Worm (Caenorhabditis elegans): ENCODE measurements around the gene str-106.

str-106 gene

DNA sequence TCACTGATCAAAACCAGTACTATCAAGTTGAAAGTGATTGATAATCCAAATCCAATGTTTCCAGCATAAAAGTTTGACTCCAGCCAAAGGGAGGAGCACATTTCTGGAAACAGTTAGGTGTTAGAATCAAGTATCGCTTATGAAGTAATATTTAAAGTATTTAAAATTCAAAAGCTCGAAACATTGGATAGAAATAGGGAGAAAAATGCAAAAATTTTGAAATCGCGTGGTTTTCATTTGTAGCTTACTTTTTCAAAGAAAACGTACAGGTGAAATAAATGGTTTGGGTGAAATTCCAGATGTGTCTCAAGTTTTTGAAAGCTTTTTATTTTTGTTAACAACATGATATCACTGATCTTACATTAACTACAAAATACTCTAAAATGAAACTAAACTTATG, 11.4 kb upstream of the str-106 start, which contains the start of gene str-111:
str-111 (minus strand) TSS at position 101 of the 400 bp plus-strand sequence.
- TF ChIP-seq T22C8.4 (GFP tag; IDR thresholded peaks at IDR 0.05), result no peak
- no peak for TF ChIP-seq med-1 (GFP tag; optimal IDR thresholded peaks at IDR 0.05; ENCODE audit: insufficient read depth)
- no peak for TF ChIP-seq ztf-23 (GFP tag; IDR thresholded peaks at IDR 0.05)
- no peak for TF ChIP-seq klf-2 (GFP tag; conservative IDR thresholded peaks at IDR 0.05)
- no peak for TF ChIP-seq tab-1 (GFP tag; IDR thresholded peaks at IDR 0.05)

DNA sequence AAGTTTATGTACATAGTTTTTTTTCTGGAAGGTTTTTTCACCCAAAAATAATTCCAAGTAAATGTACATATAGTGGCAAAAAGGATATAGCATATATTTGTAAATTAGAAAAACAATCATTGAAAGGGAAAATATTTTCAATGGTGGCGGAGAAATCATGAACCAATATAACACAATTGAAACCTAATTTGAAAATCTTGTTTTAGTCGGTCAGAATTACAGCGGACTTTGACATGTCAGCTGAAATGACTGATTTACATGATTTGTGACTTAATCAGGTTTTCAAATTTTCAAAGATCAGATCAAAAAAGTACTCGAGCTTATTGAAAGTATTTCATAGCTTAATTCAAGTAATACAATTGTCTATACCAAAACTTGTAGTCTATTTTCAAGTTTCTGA, 8.7 kb upstream of the str-106 start, which contains the start of gene K05D4.9:
K05D4.9 (minus strand) TSS at position 101 of the 400 bp plus-strand sequence.
- TF ChIP-seq ref-1 (GFP tag; conservative IDR thresholded peaks at IDR 0.05) (no peak), med-1 (GFP tag; optimal IDR thresholded peaks at IDR 0.05; ENCODE audit: insufficient read depth) (no peak), cog-1 (tag; optimal IDR thresholded peaks at IDR 0.05) (no peak), ztf-23 (GFP tag; IDR thresholded peaks at IDR 0.05) (no peak), klf-2 (GFP tag; conservative IDR thresholded peaks at IDR 0.05) (no peak), ztf-29 (GFP tag; IDR thresholded peaks at IDR 0.05) (no peak), tab-1 (GFP tag; IDR thresholded peaks at IDR 0.05) (no peak), T22C8.4 (GFP tag; IDR thresholded peaks at IDR 0.05) (no peak), flt-1 (GFP tag; IDR thresholded peaks at IDR 0.05) (no peak)

DNA sequence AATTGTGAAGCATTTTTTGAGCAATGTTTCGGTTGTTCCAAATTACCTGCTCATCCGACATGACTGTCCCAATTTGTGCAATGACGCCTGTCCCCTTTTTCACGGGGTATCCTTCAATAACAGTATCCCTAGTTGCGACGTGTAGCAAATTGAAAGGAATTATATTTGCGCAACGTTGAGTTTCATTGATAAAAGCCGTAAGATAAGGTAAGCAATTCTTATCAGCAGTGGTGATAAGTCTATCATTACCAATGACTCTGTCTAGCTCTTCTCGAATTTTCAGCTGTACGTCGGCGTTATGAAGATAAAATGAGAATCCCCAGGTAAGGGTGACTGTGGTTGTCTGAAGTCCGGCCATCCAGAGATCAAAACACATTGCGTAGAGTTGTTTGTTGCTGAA, 6.3 kb upstream of the str-106 start:
- TF ChIP-seq ref-1 (GFP tag; conservative IDR thresholded peaks at IDR 0.05), result no peak
- no peak for TF ChIP-seq klf-2 (GFP tag; conservative IDR thresholded peaks at IDR 0.05)
- TF ChIP-seq med-1 (GFP tag; optimal IDR thresholded peaks at IDR 0.05; ENCODE audit: insufficient read depth), result no peak
- TF ChIP-seq cog-1 (tag; optimal IDR thresholded peaks at IDR 0.05), result no peak
- no peak for TF ChIP-seq flt-1 (GFP tag; IDR thresholded peaks at IDR 0.05)

DNA sequence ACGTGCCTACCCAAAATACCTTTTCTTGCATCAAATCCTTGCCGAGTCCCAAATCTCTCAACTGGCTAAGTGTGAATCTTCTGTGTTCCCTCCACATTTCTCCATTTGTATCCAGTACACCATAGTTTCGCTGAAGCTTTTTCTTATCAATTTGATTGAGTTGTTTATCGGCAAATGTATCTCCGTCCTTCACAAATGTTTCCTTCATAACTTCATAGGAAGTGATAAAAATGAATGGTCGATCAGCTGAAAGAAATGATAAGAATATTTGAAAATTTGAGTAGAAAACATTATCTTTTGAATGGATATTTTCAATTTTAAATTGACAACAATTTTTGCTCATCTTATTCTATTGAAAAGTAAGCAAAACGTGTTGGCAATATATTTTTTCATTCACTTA, 5.2 kb upstream of the str-106 start:
- no peak for TF ChIP-seq ref-1 (GFP tag; conservative IDR thresholded peaks at IDR 0.05)
- TF ChIP-seq flt-1 (GFP tag; IDR thresholded peaks at IDR 0.05), result no peak
- no peak for TF ChIP-seq med-1 (GFP tag; optimal IDR thresholded peaks at IDR 0.05; ENCODE audit: insufficient read depth)
- no peak for TF ChIP-seq ztf-23 (GFP tag; IDR thresholded peaks at IDR 0.05)
- TF ChIP-seq tab-1 (GFP tag; IDR thresholded peaks at IDR 0.05), result no peak
- TF ChIP-seq T22C8.4 (GFP tag; IDR thresholded peaks at IDR 0.05), result no peak
- no peak for TF ChIP-seq klf-2 (GFP tag; conservative IDR thresholded peaks at IDR 0.05)

DNA sequence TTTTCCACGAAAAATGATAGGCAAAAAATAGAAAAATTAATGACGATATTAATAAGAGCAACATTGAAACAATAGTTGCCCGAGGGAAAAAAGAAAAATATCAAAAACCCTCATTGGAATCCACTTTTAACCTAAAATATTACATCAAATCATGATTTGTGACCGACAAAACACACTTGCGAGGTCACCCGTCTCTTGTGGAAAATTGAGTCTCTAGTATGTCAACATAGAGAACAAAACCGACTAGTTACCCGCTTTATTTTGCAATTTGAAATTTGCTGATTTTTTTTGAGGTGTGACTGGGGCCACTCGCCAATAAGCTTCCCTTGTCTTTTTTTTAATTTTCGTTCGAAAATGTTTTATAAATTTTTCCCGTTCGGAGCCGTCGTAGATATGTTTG, 4.7 kb upstream of the str-106 start, which contains the start of gene cyp-33D1:
cyp-33D1 (minus strand) TSS at position 101 of the 400 bp plus-strand sequence.
- TF ChIP-seq cog-1 (tag; optimal IDR thresholded peaks at IDR 0.05), result no peak
- no peak for TF ChIP-seq ztf-23 (GFP tag; IDR thresholded peaks at IDR 0.05)
- no peak for TF ChIP-seq tab-1 (GFP tag; IDR thresholded peaks at IDR 0.05)
- no peak for TF ChIP-seq ztf-29 (GFP tag; IDR thresholded peaks at IDR 0.05)
- TF ChIP-seq T22C8.4 (GFP tag; IDR thresholded peaks at IDR 0.05), result no peak
- no peak for TF ChIP-seq med-1 (GFP tag; optimal IDR thresholded peaks at IDR 0.05; ENCODE audit: insufficient read depth)
- TF ChIP-seq flt-1 (GFP tag; IDR thresholded peaks at IDR 0.05), result no peak
- TF ChIP-seq ref-1 (GFP tag; conservative IDR thresholded peaks at IDR 0.05), result no peak
- no peak for TF ChIP-seq klf-2 (GFP tag; conservative IDR thresholded peaks at IDR 0.05)

DNA sequence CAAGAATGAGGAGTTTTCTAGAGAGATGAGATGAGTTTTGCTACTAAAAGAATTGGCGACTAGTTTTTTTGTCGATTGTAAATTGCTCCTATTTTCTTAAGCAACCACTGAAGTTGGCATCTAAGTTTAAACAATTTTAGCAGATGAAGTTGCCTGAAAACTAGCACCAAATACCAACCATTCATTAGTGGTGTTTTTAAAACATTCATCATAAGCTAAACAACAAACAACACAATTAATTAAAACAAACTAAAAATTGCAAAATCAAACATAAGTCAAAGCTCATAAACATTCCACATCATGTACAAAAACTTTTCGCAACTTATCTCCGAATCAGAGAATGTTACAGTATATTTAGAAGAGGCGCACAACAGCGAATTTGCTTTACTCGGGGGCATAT, 1.7 kb downstream of the str-106 start, which contains the start of gene srz-13:
srz-13 (plus strand) TSS at position 301 of the 400 bp plus-strand sequence.
- no peak for TF ChIP-seq cog-1 (tag; optimal IDR thresholded peaks at IDR 0.05)
- TF ChIP-seq med-1 (GFP tag; optimal IDR thresholded peaks at IDR 0.05; ENCODE audit: insufficient read depth), result no peak
- TF ChIP-seq ztf-23 (GFP tag; IDR thresholded peaks at IDR 0.05), result no peak

DNA sequence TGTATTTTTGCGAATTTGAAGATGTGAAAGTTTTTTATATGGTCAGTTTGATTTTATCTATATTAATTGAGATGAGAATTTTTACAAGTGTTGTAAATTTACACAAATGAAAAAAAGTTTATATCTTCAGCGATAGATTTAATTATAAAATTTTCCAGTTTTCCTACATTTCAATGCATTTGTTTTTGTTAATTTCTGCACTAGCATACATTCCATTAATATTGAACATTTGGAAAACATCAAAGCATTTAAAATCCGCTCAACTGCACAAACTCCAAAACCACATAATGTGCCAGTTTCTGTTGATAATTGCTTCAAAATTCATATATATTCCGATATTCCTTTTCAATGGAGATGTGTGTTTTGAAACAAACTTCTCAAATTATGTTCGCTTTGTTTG, 2.5 kb downstream of the str-106 start, which contains the start of gene srh-277:
srh-277 (plus strand) TSS at position 301 of the 400 bp plus-strand sequence.
- TF ChIP-seq ref-1 (GFP tag; conservative IDR thresholded peaks at IDR 0.05) (no peak), med-1 (GFP tag; optimal IDR thresholded peaks at IDR 0.05; ENCODE audit: insufficient read depth) (no peak), T22C8.4 (GFP tag; IDR thresholded peaks at IDR 0.05) (no peak), tab-1 (GFP tag; IDR thresholded peaks at IDR 0.05) (no peak), klf-2 (GFP tag; conservative IDR thresholded peaks at IDR 0.05) (no peak), flt-1 (GFP tag; IDR thresholded peaks at IDR 0.05) (no peak), cog-1 (tag; optimal IDR thresholded peaks at IDR 0.05) (no peak), ztf-29 (GFP tag; IDR thresholded peaks at IDR 0.05) (no peak), ztf-23 (GFP tag; IDR thresholded peaks at IDR 0.05) (no peak)

DNA sequence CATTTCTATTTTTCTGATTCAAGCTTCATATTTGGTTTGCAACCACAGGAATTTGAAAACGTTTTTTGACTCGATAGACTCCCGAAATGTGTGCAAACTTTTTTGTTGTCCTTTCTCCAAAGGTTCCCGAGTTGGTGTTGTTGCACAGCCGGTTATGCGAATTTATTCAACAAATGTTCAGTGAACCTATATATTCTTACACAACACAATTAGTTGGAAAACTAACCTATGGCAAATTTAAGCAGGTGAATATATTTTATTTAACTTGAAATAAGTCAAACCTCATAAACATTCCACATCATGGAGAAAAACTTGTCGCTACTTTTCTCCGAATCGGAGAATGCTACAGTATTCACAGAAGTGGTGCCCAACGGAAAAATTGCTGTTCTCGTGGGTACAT, 2.9 kb downstream of the str-106 start, which contains the start of gene srz-14:
srz-14 (plus strand) TSS at position 301 of the 400 bp plus-strand sequence.
- TF ChIP-seq flt-1 (GFP tag; IDR thresholded peaks at IDR 0.05) (no peak), ztf-23 (GFP tag; IDR thresholded peaks at IDR 0.05) (no peak), tab-1 (GFP tag; IDR thresholded peaks at IDR 0.05) (no peak), ztf-29 (GFP tag; IDR thresholded peaks at IDR 0.05) (no peak), cog-1 (tag; optimal IDR thresholded peaks at IDR 0.05) (no peak), klf-2 (GFP tag; conservative IDR thresholded peaks at IDR 0.05) (no peak), T22C8.4 (GFP tag; IDR thresholded peaks at IDR 0.05) (no peak), ref-1 (GFP tag; conservative IDR thresholded peaks at IDR 0.05) (no peak), med-1 (GFP tag; optimal IDR thresholded peaks at IDR 0.05; ENCODE audit: insufficient read depth) (no peak)

DNA sequence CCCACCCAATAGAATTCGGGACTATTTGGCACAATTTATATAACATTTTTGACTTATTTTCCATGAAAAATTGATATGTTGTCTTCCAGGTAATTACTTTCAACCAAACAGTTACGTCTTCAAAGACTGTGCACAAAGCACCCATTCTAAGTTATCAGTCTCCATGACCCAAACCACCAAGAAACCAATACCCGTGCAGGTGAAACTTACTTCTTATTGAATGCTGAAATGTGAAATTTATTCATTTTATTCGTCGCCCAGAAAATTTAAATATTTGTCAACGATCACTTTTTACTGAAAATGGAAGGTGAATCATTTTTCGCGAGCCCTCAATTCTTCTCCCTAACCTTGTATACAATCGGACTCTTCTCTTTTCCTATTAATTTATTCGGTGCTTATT, 10.0 kb downstream of the str-106 start, which contains the start of gene srh-281:
srh-281 (plus strand) TSS at position 301 of the 400 bp plus-strand sequence.
- TF ChIP-seq tab-1 (GFP tag; IDR thresholded peaks at IDR 0.05), result no peak
- TF ChIP-seq ref-1 (GFP tag; conservative IDR thresholded peaks at IDR 0.05), result no peak
- TF ChIP-seq flt-1 (GFP tag; IDR thresholded peaks at IDR 0.05), result no peak
- TF ChIP-seq klf-2 (GFP tag; conservative IDR thresholded peaks at IDR 0.05), result no peak
- no peak for TF ChIP-seq ztf-29 (GFP tag; IDR thresholded peaks at IDR 0.05)

DNA sequence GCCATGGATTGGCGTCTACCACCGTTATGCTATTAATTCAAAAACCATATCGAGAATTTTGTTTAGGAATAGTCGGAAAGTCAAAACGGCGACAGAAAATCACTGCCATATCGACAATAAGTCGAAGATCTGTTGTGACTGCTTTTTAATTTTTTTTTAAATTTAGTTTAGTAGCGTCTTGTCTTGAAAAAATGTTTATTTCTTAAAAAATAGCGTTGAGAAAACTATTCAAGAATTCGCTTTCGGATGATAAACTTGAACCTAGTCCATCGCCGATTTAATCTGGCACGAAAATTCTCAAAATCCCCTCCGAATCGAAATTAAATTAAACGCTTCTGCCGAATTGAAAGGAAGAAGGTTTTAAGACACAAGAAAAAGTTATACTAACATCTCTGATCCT, 11.7 kb downstream of the str-106 start, which contains the start of gene srh-279:
srh-279 (plus strand) TSS at position 301 of the 400 bp plus-strand sequence.
- TF ChIP-seq ztf-29 (GFP tag; IDR thresholded peaks at IDR 0.05) (no peak), klf-2 (GFP tag; conservative IDR thresholded peaks at IDR 0.05) (no peak), ztf-23 (GFP tag; IDR thresholded peaks at IDR 0.05) (no peak), med-1 (GFP tag; optimal IDR thresholded peaks at IDR 0.05; ENCODE audit: insufficient read depth) (no peak), ref-1 (GFP tag; conservative IDR thresholded peaks at IDR 0.05) (no peak), flt-1 (GFP tag; IDR thresholded peaks at IDR 0.05) (no peak), tab-1 (GFP tag; IDR thresholded peaks at IDR 0.05) (no peak), cog-1 (tag; optimal IDR thresholded peaks at IDR 0.05) (no peak), T22C8.4 (GFP tag; IDR thresholded peaks at IDR 0.05) (no peak)

Data from whole organism, midembryonic.